Worm (Caenorhabditis elegans) whole organism, L4 larva: Measurements from ENCODE around the gene nadk-2.

ENCODE experiments used
- F26F4.8 ChIP-seq: fragments of 200-800 bp; sonication (Bioruptor generic); conservative IDR thresholded peaks from 2 replicates; pipeline ENCODE4 v1.3.6; 2022; ENCODE audit warnings: missing genetic modification characterization, missing compliant biosample characterization
- Y48G9A.11 ChIP-seq: fragments of 200-800 bp; sonication (Bioruptor generic); IDR thresholded peaks from 2 replicates; pipeline ENCODE4 v1.3.6; 2022; ENCODE audit warnings: missing genetic modification reagents, missing genetic modification characterization, missing compliant biosample characterization
- ZK337.2 ChIP-seq: fragments of 200-800 bp; sonication (Bioruptor generic); IDR thresholded peaks from 2 replicates; pipeline ENCODE4 v1.3.6; 2022; ENCODE audit warnings: missing genetic modification reagents, missing genetic modification characterization, missing compliant biosample characterization
- daf-12 ChIP-seq: fragments of 150-350 bp; optimal IDR thresholded peaks from 2 replicates; lab custom pipeline; 2014; ENCODE audit warnings: missing biosample characterization, missing genetic modification reagents, missing genetic modification characterization
- lin-13 ChIP-seq: fragments of 150-350 bp; optimal IDR thresholded peaks from 2 replicates; lab custom pipeline; 2014; ENCODE audit warnings: missing biosample characterization, missing genetic modification reagents, missing genetic modification characterization
- lir-3 ChIP-seq: sonication (generic microtip); optimal IDR thresholded peaks from 2 replicates; lab custom pipeline; 2016; ENCODE audit warnings: mild to moderate bottlenecking, missing genetic modification characterization, missing compliant biosample characterization
- lsy-2 ChIP-seq, 2 experiments: fragments of 150-350 bp in 1 of 2; sonication (generic microtip) in 1 of 2; optimal IDR thresholded peaks; 2 replicates each; lab custom pipeline; 2014 to 2017; ENCODE audit warnings: missing biosample characterization in 2 of 2, missing genetic modification characterization in 2 of 2
- mdl-1 ChIP-seq, 2 experiments: fragments of 150-350 bp in 1 of 2; sonication (generic microtip) in 1 of 2; optimal IDR thresholded peaks; 2 replicates each; lab custom pipeline; 2014 to 2017; ENCODE audit warnings: missing biosample characterization in 2 of 2, missing genetic modification characterization in 2 of 2
- pha-4 ChIP-seq, 2 experiments: fragments of 150-350 bp in 1 of 2; fragments of 200-800 bp in 1 of 2; sonication (Bioruptor generic) in 1 of 2; IDR thresholded peaks in 1 of 2; optimal IDR thresholded peaks in 1 of 2; 2 replicates each; pipeline versions ENCODE4 v1.3.6 to Lab custom; 2014 to 2022; ENCODE audit warnings: missing genetic modification characterization in 2 of 2, missing genetic modification reagents in 2 of 2, missing biosample characterization in 1 of 2, missing compliant biosample characterization in 1 of 2
- unc-130 ChIP-seq: sonication (generic microtip); optimal IDR thresholded peaks from 2 replicates; lab custom pipeline; 2016; ENCODE audit warnings: missing genetic modification reagents, missing genetic modification characterization, missing compliant biosample characterization
- zag-1 ChIP-seq: fragments of 150-350 bp; optimal IDR thresholded peaks from 2 replicates; lab custom pipeline; 2014; ENCODE audit warnings: missing biosample characterization, missing genetic modification characterization

DNA sequence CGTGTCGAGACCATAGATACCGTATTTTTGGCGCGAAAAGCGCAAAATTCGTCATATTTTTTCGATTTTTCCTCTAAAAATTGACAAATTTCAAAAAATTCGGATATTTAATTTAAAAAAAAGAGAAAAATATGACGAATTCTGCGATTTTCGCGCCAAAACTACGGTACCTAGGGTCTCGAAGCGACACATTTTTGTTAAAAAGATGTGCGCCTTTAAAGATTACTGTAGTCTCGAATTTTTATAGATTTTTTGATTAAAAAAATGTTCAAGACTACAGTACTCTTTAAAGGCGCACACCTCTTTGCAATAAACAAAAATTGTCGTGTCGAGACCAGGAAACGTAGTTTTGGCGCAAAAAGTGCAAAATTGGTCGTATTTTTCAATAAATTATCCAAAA lies 13.3 kb upstream of the nadk-2 start:
- TF ChIP-seq lir-3 (tag; lab: Kevin White, UChicago) (no peak), pha-4 (GFP tag; IDR thresholded peaks at IDR 0.05; lab: Robert Waterston, UW) (no peak), pha-4 (tag; optimal IDR thresholded peaks at IDR 0.05; lab: Kevin White, UChicago) (no peak), lsy-2 (tag; optimal IDR thresholded peaks at IDR 0.05; lab: Kevin White, UChicago) (no peak), unc-130 (no peak), ZK337.2 (GFP tag; lab: Robert Waterston, UW) (no peak), zag-1 (no peak), F26F4.8 (GFP tag; lab: Robert Waterston, UW) (no peak), daf-12 (tag; lab: Kevin White, UChicago) (no peak), mdl-1 (tag; optimal IDR thresholded peaks at IDR 0.05; lab: Kevin White, UChicago) (no peak), lin-13 (GFP tag; lab: Kevin White, UChicago) (no peak), Y48G9A.11 (GFP tag; lab: Robert Waterston, UW) (no peak)
